Worm (Caenorhabditis elegans): Measurements from ENCODE around the gene C15B12.2.

DNA sequence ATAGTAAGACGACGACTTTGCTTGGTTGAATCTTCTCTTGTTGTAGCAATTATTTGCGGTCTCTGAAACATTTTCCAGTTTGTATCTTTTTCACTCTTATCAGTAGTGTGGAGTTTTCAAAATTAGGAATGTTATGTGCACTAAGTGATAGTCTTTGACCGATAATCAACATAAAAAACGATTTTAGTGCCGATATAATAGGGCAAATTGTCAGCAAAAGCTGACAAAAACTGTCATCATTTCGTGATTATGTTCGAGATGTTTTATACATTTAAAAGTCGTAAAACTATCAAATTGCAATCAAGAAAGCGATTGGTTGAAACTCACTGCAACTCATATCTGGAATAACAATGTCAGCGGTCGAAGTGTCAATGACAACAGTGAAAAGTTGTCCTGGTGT lies 18.0 kb upstream of the C15B12.2 start:
- TF ChIP-seq nhr-11 (tag; optimal IDR thresholded peaks at IDR 0.05) (no peak), unc-62 (GFP tag; optimal IDR thresholded peaks at IDR 0.05) (no peak), nhr-237 (tag; optimal IDR thresholded peaks at IDR 0.05) (no peak), elt-3 (tag; optimal IDR thresholded peaks at IDR 0.05) (no peak)

Data from whole organism, L2 larva.